Worm (Caenorhabditis elegans) whole organism, dauer: ENCODE results near the gene acr-25.

ENCODE experiments used
- unc-62 ChIP-seq: sonication (generic microtip); optimal IDR thresholded peaks from 2 replicates; lab custom pipeline; 2017; ENCODE audit warnings: missing biosample characterization, missing genetic modification reagents, missing genetic modification characterization

acr-25 gene

ce11 chrIV:6471216-6471615, 7.1 kb downstream of the acr-25 start, which contains the start of gene tmed-13:
Gene tmed-13 (minus strand): TSS chrIV:6471384.
- TF ChIP-seq unc-62 (GFP tag; lab: Kevin White, UChicago), result no peak

ce11 chrIV:6473140-6473539, 9.0 kb downstream of the acr-25 start, which contains the start of gene Y73B6BL.27:
Gene Y73B6BL.27 (minus strand): TSS chrIV:6473240.
- TF ChIP-seq unc-62 (GFP tag; lab: Kevin White, UChicago), result no peak

ce11 chrIV:6474751-6475150, 10.6 kb downstream of the acr-25 start:
- no peak for TF ChIP-seq unc-62 (GFP tag; lab: Kevin White, UChicago)

- TF ChIP-seq unc-62 (GFP tag; lab: Kevin White, UChicago), result no peak
These were observed 16.1 kb downstream of the acr-25 start, which contains the start of gene tyr-6 for ce11 chrIV:6480221-6480620. Gene tyr-6 (plus strand): TSS chrIV:6480521.

ce11 chrIV:6480978-6481377, 16.9 kb downstream of the acr-25 start:
- TF ChIP-seq unc-62 (GFP tag; lab: Kevin White, UChicago), result no peak

ce11 chrIV:6487047-6487446, 22.9 kb downstream of the acr-25 start, which contains the start of gene Y73B6BL.37:
Gene Y73B6BL.37 (plus strand): TSS chrIV:6487347.
- no peak for TF ChIP-seq unc-62 (GFP tag; lab: Kevin White, UChicago)

- TF ChIP-seq unc-62 (GFP tag; lab: Kevin White, UChicago), result no peak
These were observed 27.8 kb downstream of the acr-25 start for ce11 chrIV:6491915-6492314.

- TF ChIP-seq unc-62 (GFP tag; lab: Kevin White, UChicago), result no peak
These were observed 29.2 kb downstream of the acr-25 start, which contains the start of gene Y73B6BL.44 for ce11 chrIV:6493299-6493698. Gene Y73B6BL.44 (plus strand): TSS chrIV:6493599.

- TF ChIP-seq unc-62 (GFP tag; lab: Kevin White, UChicago), result no peak
These were observed 32.0 kb downstream of the acr-25 start for ce11 chrIV:6496103-6496502.

ce11 chrIV:6500433-6500832, 36.3 kb downstream of the acr-25 start:
- no peak for TF ChIP-seq unc-62 (GFP tag; lab: Kevin White, UChicago)

ce11 chrIV:6500843-6501242, 36.7 kb downstream of the acr-25 start:
- TF ChIP-seq unc-62 (GFP tag; lab: Kevin White, UChicago), result no peak

- no peak for TF ChIP-seq unc-62 (GFP tag; lab: Kevin White, UChicago)
These were observed 38.6 kb downstream of the acr-25 start for ce11 chrIV:6502725-6503124.

- no peak for TF ChIP-seq unc-62 (GFP tag; lab: Kevin White, UChicago)
These were observed 42.3 kb downstream of the acr-25 start, which contains the start of gene pqn-89 for ce11 chrIV:6506424-6506823. Gene pqn-89 (plus strand): TSS chrIV:6506724.

ce11 chrIV:6511767-6512166, 47.7 kb downstream of the acr-25 start:
- no peak for TF ChIP-seq unc-62 (GFP tag; lab: Kevin White, UChicago)

ce11 chrIV:6514700-6515099, 50.6 kb downstream of the acr-25 start:
- TF ChIP-seq unc-62 (GFP tag; lab: Kevin White, UChicago), result no peak

ce11 chrIV:6517859-6518258, 53.8 kb downstream of the acr-25 start, which contains the start of gene C01G5.7:
Gene C01G5.7 (plus strand): TSS chrIV:6518159.
- TF ChIP-seq unc-62 (GFP tag; lab: Kevin White, UChicago), result no peak
